Fruit fly (Drosophila melanogaster) whole organism, embryonic: ENCODE results near the gene Rtnl1.
A peak's percentile ranks its signal among the peaks of the same experiment; 100 is the strongest.

Source experiments
- Bgb ChIP-seq: fragments of 200-800 bp; sonication (Bioruptor generic); IDR thresholded peaks from 2 replicates; pipeline ENCODE4 v1.3.6; 2022; ENCODE audit warnings: missing biosample characterization, missing genetic modification characterization; ENCODE audit not compliant: partially characterized antibody
- Bteb2 ChIP-seq: fragments of 200-800 bp; sonication (Bioruptor generic); optimal IDR thresholded peaks from 2 replicates; lab custom pipeline; 2016; ENCODE audit warnings: missing biosample characterization, missing genetic modification characterization
- CG1024 ChIP-seq: fragments of 200-800 bp; sonication (Bioruptor generic); IDR thresholded peaks from 2 replicates; pipeline ENCODE4 v1.3.6; 2022; ENCODE audit warnings: missing biosample characterization, missing genetic modification characterization
- CG10654 ChIP-seq: fragments of 200-800 bp; sonication (Bioruptor generic); optimal IDR thresholded peaks from 2 replicates; lab custom pipeline; 2016; ENCODE audit warnings: missing biosample characterization, missing genetic modification characterization
- CG10979 ChIP-seq: fragments of 200-800 bp; sonication (Bioruptor generic); optimal IDR thresholded peaks from 2 replicates; lab custom pipeline; 2018; ENCODE audit warnings: missing biosample characterization, mild to moderate bottlenecking, missing genetic modification characterization, moderate library complexity
- CG12155 ChIP-seq: fragments of 200-800 bp; sonication (Bioruptor generic); optimal IDR thresholded peaks from 3 replicates; lab custom pipeline; 2016; ENCODE audit warnings: missing biosample characterization, missing genetic modification characterization
- CG14860 ChIP-seq: fragments of 200-800 bp; sonication (Bioruptor generic); IDR thresholded peaks from 3 replicates; pipeline ENCODE4 v1.3.6; 2022; ENCODE audit warnings: missing biosample characterization, missing genetic modification characterization; ENCODE audit not compliant: partially characterized antibody
- CG17359 ChIP-seq: fragments of 200-800 bp; sonication (Bioruptor generic); optimal IDR thresholded peaks from 3 replicates; lab custom pipeline; 2018; ENCODE audit warnings: missing biosample characterization, mild to moderate bottlenecking, missing genetic modification characterization, moderate library complexity
- CG18599 ChIP-seq: fragments of 200-800 bp; sonication (Bioruptor generic); optimal IDR thresholded peaks from 3 replicates; lab custom pipeline; 2017; ENCODE audit warnings: missing biosample characterization, missing genetic modification characterization, mild to moderate bottlenecking, moderate library complexity, missing genetic modification reagents
- CG6791 ChIP-seq: fragments of 200-800 bp; sonication (Bioruptor generic); IDR thresholded peaks from 3 replicates; pipeline ENCODE4 v1.3.6; 2022; ENCODE audit warnings: missing biosample characterization, missing genetic modification characterization; ENCODE audit not compliant: partially characterized antibody
- CG8290 ChIP-seq, 3 experiments: fragments of 200-800 bp; sonication (Bioruptor generic); optimal IDR thresholded peaks; 2 replicates each; lab custom pipeline; 2016 to 2019; ENCODE audit warnings: missing biosample characterization in 3 of 3, missing genetic modification characterization in 3 of 3, mild to moderate bottlenecking in 2 of 3, moderate library complexity in 1 of 3
- CG9215 ChIP-seq: fragments of 200-800 bp; sonication (Bioruptor generic); IDR thresholded peaks from 2 replicates; pipeline ENCODE4 v1.3.6; 2022; ENCODE audit warnings: missing biosample characterization, missing genetic modification characterization
- CTCF ChIP-seq: fragments of 200-800 bp; sonication (Bioruptor generic); optimal IDR thresholded peaks from 2 replicates; lab custom pipeline; 2017; ENCODE audit warnings: missing biosample characterization, mild to moderate bottlenecking, missing genetic modification characterization, moderate library complexity
- Deaf1 ChIP-seq: fragments of 200-800 bp; optimal IDR thresholded peaks from 3 replicates; lab custom pipeline; 2019; ENCODE audit warnings: missing biosample characterization, mild to moderate bottlenecking, missing genetic modification characterization, moderate library complexity
- Drgx ChIP-seq: fragments of 200-800 bp; sonication (Bioruptor generic); IDR thresholded peaks from 2 replicates; pipeline ENCODE4 v1.3.6; 2022; ENCODE audit warnings: missing biosample characterization, missing genetic modification characterization
- Ets65A ChIP-seq: fragments of 200-800 bp; sonication (Bioruptor generic); peaks from one replicate; lab custom pipeline; 2016; ENCODE audit warnings: missing biosample characterization, missing genetic modification characterization
- HLH3B ChIP-seq: fragments of 200-800 bp; sonication (Bioruptor generic); IDR thresholded peaks from 2 replicates; pipeline ENCODE4 v1.3.6; 2022; ENCODE audit warnings: missing biosample characterization, missing genetic modification characterization
- Hr39 ChIP-seq: fragments of >200 bp; optimal IDR thresholded peaks from 2 replicates; lab custom pipeline; 2017
- Lhr ChIP-seq: fragments of 200-800 bp; sonication (Bioruptor generic); optimal IDR thresholded peaks from 3 replicates; lab custom pipeline; 2017; ENCODE audit warnings: mild to moderate bottlenecking, missing biosample characterization, missing genetic modification reagents, missing genetic modification characterization
- MBD-R2 ChIP-seq: fragments of 200-800 bp; sonication (Bioruptor generic); IDR thresholded peaks from 2 replicates; pipeline ENCODE4 v1.3.6; 2022; ENCODE audit warnings: missing biosample characterization, missing genetic modification characterization
- Med ChIP-seq: fragments of 200-800 bp; sonication (Bioruptor generic); peaks from one replicate; lab custom pipeline; 2016; ENCODE audit warnings: missing biosample characterization, missing genetic modification characterization, mild to moderate bottlenecking, inconsistent platforms, moderate library complexity
- Stat92E ChIP-seq, 3 experiments: fragments of >200 bp in 2 of 3; fragments of 200-800 bp in 1 of 3; sonication (Bioruptor generic) in 1 of 3; optimal IDR thresholded peaks; 2 replicates each; lab custom pipeline; 2017 to 2019; ENCODE audit warnings: missing biosample characterization in 3 of 3, missing genetic modification characterization in 3 of 3, mild to moderate bottlenecking in 1 of 3, moderate library complexity in 1 of 3
- Usf ChIP-seq: fragments of 200-800 bp; sonication (Bioruptor generic); optimal IDR thresholded peaks from 2 replicates; lab custom pipeline; 2017; ENCODE audit warnings: missing genotype, missing biosample characterization, missing genetic modification characterization
- bigmax ChIP-seq: fragments of 200-800 bp; sonication (Bioruptor generic); optimal IDR thresholded peaks from 2 replicates; lab custom pipeline; 2018; ENCODE audit warnings: missing biosample characterization, mild to moderate bottlenecking, missing genetic modification characterization
- danr ChIP-seq: fragments of 200-800 bp; sonication (Bioruptor generic); IDR thresholded peaks from 2 replicates; pipeline ENCODE4 v1.3.6; 2022; ENCODE audit warnings: missing biosample characterization, missing genetic modification characterization
- dimm ChIP-seq: fragments of 200-800 bp; sonication (Bioruptor generic); IDR thresholded peaks from 2 replicates; pipeline ENCODE4 v1.3.6; 2022; ENCODE audit warnings: missing biosample characterization, missing genetic modification characterization
- ems ChIP-seq: fragments of 200-800 bp; sonication (Bioruptor generic); optimal IDR thresholded peaks from 3 replicates; lab custom pipeline; 2016; ENCODE audit warnings: missing biosample characterization, missing genetic modification characterization
- jumu ChIP-seq: fragments of 200-800 bp; sonication (Bioruptor generic); optimal IDR thresholded peaks from 3 replicates; lab custom pipeline; 2016; ENCODE audit warnings: missing biosample characterization, missing genetic modification characterization
- kni ChIP-seq: fragments of 200-800 bp; sonication (Bioruptor generic); optimal IDR thresholded peaks from 3 replicates; lab custom pipeline; 2017; ENCODE audit warnings: mild to moderate bottlenecking, missing biosample characterization, missing genetic modification reagents, missing genetic modification characterization
- lilli ChIP-seq: fragments of 200-800 bp; sonication (Bioruptor generic); optimal IDR thresholded peaks from 3 replicates; lab custom pipeline; 2016; ENCODE audit warnings: missing biosample characterization, missing genetic modification characterization
- maf-S ChIP-seq: fragments of 200-800 bp; sonication (Bioruptor generic); optimal IDR thresholded peaks from 2 replicates; lab custom pipeline; 2016; ENCODE audit warnings: missing biosample characterization, missing genetic modification characterization
- nerfin-2 ChIP-seq: fragments of 200-800 bp; sonication (Bioruptor generic); IDR thresholded peaks from 2 replicates; pipeline ENCODE4 v1.3.6; 2022; ENCODE audit warnings: missing biosample characterization, missing genetic modification characterization; ENCODE audit not compliant: partially characterized antibody
- p53 ChIP-seq: fragments of 200-800 bp; sonication (Bioruptor generic); optimal IDR thresholded peaks from 2 replicates; lab custom pipeline; 2016; ENCODE audit warnings: missing biosample characterization, missing genetic modification characterization
- schlank ChIP-seq: fragments of 200-800 bp; sonication (Bioruptor generic); optimal IDR thresholded peaks from 2 replicates; lab custom pipeline; 2018; ENCODE audit warnings: missing biosample characterization, mild to moderate bottlenecking, missing genetic modification characterization
- sd ChIP-seq: fragments of 200-800 bp; sonication (Bioruptor generic); optimal IDR thresholded peaks from 3 replicates; lab custom pipeline; 2018; ENCODE audit warnings: missing biosample characterization, mild to moderate bottlenecking, missing genetic modification characterization, moderate library complexity
- sens ChIP-seq: fragments of 200-800 bp; sonication (Bioruptor generic); peaks from one replicate; lab custom pipeline; 2016; ENCODE audit warnings: missing biosample characterization, missing genetic modification characterization
- shn ChIP-seq: fragments of 200-800 bp; sonication (Bioruptor generic); optimal IDR thresholded peaks from 3 replicates; lab custom pipeline; 2016; ENCODE audit warnings: missing biosample characterization, missing genetic modification characterization
- sima ChIP-seq: fragments of 200-800 bp; sonication (Bioruptor generic); optimal IDR thresholded peaks from 2 replicates; lab custom pipeline; 2016; ENCODE audit warnings: missing biosample characterization, missing genetic modification characterization
- sisA ChIP-seq: fragments of 200-800 bp; sonication (Bioruptor generic); IDR thresholded peaks from 2 replicates; pipeline ENCODE4 v1.3.6; 2022; ENCODE audit warnings: missing biosample characterization, missing genetic modification characterization
- sug ChIP-seq: fragments of 200-800 bp; optimal IDR thresholded peaks from 2 replicates; lab custom pipeline; 2019; ENCODE audit warnings: missing biosample characterization, mild to moderate bottlenecking, missing genetic modification characterization, moderate library complexity
- vnd ChIP-seq: fragments of 200-800 bp; sonication (Bioruptor generic); IDR thresholded peaks from 3 replicates; pipeline ENCODE4 v1.3.6; 2022; ENCODE audit warnings: missing biosample characterization, missing genetic modification characterization; ENCODE audit not compliant: partially characterized antibody
- wdn ChIP-seq: fragments of 200-800 bp; sonication (Bioruptor generic); IDR thresholded peaks from 2 replicates; pipeline ENCODE4 v1.3.6; 2022; ENCODE audit warnings: missing biosample characterization, missing genetic modification characterization

Gene Rtnl1

dm6 chr2L:5037402-5037860 lies 27.9 kb upstream of the Rtnl1 start, which contains the start of the genes CG14042 and SP555 (continued):
- TF ChIP-seq Usf (GFP tag; lab: Kevin White, UChicago) (no peak), Drgx (GFP tag; lab: Robert Waterston, UW) (peak; percentile 37; the same call in 1 of the 2 replicates), Lhr (GFP tag; lab: Kevin White, UChicago) (no peak), sens (peak; percentile 20), CG9215 (GFP tag; lab: Robert Waterston, UW) (no peak), sima (no peak), wdn (0 out of 2 replicates have a peak, but pooled peaks have one; percentile 31), kni (no peak), jumu (no peak), CG17359 (tag; lab: Kevin White, UChicago) (no peak), sug (tag; lab: Kevin White, UChicago) (no peak), vnd (no peak), CG12155 (GFP tag; lab: Kevin White, UChicago) (no peak), dimm (GFP tag; lab: Robert Waterston, UW) (no peak), schlank (no peak), MBD-R2 (0 out of 2 replicates have a peak, but pooled peaks have one; percentile 12), Bgb (GFP tag; lab: Robert Waterston, UW) (peak; percentile 16; the same call in 1 of the 2 replicates), CG18599 (GFP tag; lab: Kevin White, UChicago) (peak; percentile 12), CG8290 (GFP tag; optimal IDR thresholded peaks at IDR 0.05; lab: Kevin White, UChicago) (no peak), CG8290 (tag; optimal IDR thresholded peaks at IDR 0.05; lab: Kevin White, UChicago) (peak in 1 of 2 experiments; percentile 26), danr (GFP tag; lab: Robert Waterston, UW) (no peak), maf-S (GFP tag; lab: Kevin White, UChicago) (no peak), sd (tag; lab: Kevin White, UChicago) (peak; percentile 27), CG10654 (GFP tag; lab: Kevin White, UChicago) (no peak)

dm6 chr2L:5036120-5036519 lies 26.6 kb upstream of the Rtnl1 start:
- TF ChIP-seq HLH3B (peak; percentile 11; the same call in 1 of the 2 replicates), sens (peak; percentile 44), CG10979 (tag; lab: Kevin White, UChicago) (peak; percentile 21), CG1024 (GFP tag; lab: Robert Waterston, UW) (no peak), p53 (GFP tag; lab: Kevin White, UChicago) (no peak), CG6791 (GFP tag; lab: Robert Waterston, UW) (0 out of 3 replicates have a peak, but pooled peaks have one; percentile 5), Stat92E (GFP tag; optimal IDR thresholded peaks at IDR 0.05; lab: Kevin White, UChicago) (no peak), lilli (GFP tag; lab: Kevin White, UChicago) (no peak), CTCF (peak; percentile 91), bigmax (GFP tag; lab: Kevin White, UChicago) (no peak), CG14860 (GFP tag; lab: Robert Waterston, UW) (no peak), sisA (GFP tag; lab: Robert Waterston, UW) (0 out of 2 replicates have a peak, but pooled peaks have one; percentile 26)

dm6 chr2L:5031886-5032285 lies 22.4 kb upstream of the Rtnl1 start:
- TF ChIP-seq Hr39 (lab: Kevin White, UChicago) (peak; percentile 53), Bteb2 (GFP tag; lab: Kevin White, UChicago) (no peak)
- TF ChIP-seq, all 482 proteins: peak for 1

- TF ChIP-seq Ets65A (GFP tag; lab: Kevin White, UChicago) (peak; percentile 92), ems (GFP tag; lab: Kevin White, UChicago) (no peak), shn (no peak), Med (GFP tag; lab: Kevin White, UChicago) (peak; percentile 32), nerfin-2 (GFP tag; lab: Robert Waterston, UW) (no peak), Deaf1 (tag; lab: Kevin White, UChicago) (no peak)
Observed at dm6 chr2L:5031399-5031798, 21.9 kb upstream of the Rtnl1 start.
